Fruit fly (Drosophila melanogaster) whole organism, embryonic: ENCODE measurements around the gene CG34417.

ENCODE experiments used
- Blimp-1 ChIP-seq: fragments of 200-800 bp; sonication (Bioruptor generic); optimal IDR thresholded peaks from 3 replicates; lab custom pipeline; 2018; ENCODE audit warnings: missing biosample characterization, missing genetic modification characterization, mild to moderate bottlenecking, moderate library complexity, missing genetic modification reagents
- CG11456 ChIP-seq: fragments of 200-800 bp; sonication (Bioruptor generic); IDR thresholded peaks from 3 replicates; pipeline ENCODE4 v1.3.6; 2022; ENCODE audit warnings: missing biosample characterization, missing genetic modification characterization
- CG11695 ChIP-seq: fragments of 200-800 bp; sonication (Bioruptor generic); IDR thresholded peaks from 3 replicates; pipeline ENCODE4 v1.3.6; 2022; ENCODE audit warnings: missing biosample characterization, missing genetic modification characterization
- CG12219 ChIP-seq: fragments of 200-800 bp; sonication (Bioruptor generic); optimal IDR thresholded peaks from 3 replicates; lab custom pipeline; 2018; ENCODE audit warnings: missing biosample characterization, mild to moderate bottlenecking, missing genetic modification characterization
- CG12391 ChIP-seq: fragments of 200-800 bp; sonication (Bioruptor generic); optimal IDR thresholded peaks from 3 replicates; lab custom pipeline; 2018; ENCODE audit warnings: missing biosample characterization, mild to moderate bottlenecking, missing genetic modification characterization, moderate library complexity
- CG13424 ChIP-seq: fragments of 200-800 bp; sonication (Bioruptor generic); optimal IDR thresholded peaks from 2 replicates; lab custom pipeline; 2019; ENCODE audit warnings: missing biosample characterization, mild to moderate bottlenecking, missing genetic modification characterization, moderate library complexity
- CG13624 ChIP-seq: fragments of 200-800 bp; sonication (Bioruptor generic); optimal IDR thresholded peaks from 2 replicates; lab custom pipeline; 2016; ENCODE audit warnings: missing biosample characterization, missing genetic modification characterization
- CG14710 ChIP-seq: fragments of 200-800 bp; sonication (Bioruptor generic); optimal IDR thresholded peaks from 3 replicates; lab custom pipeline; 2019; ENCODE audit warnings: missing biosample characterization, mild to moderate bottlenecking, missing genetic modification characterization, moderate library complexity
- CG15696 ChIP-seq: fragments of 200-800 bp; sonication (Bioruptor generic); optimal IDR thresholded peaks from 2 replicates; lab custom pipeline; 2019; ENCODE audit warnings: missing biosample characterization, mild to moderate bottlenecking, missing genetic modification characterization, moderate library complexity
- CG17385 ChIP-seq: fragments of 200-800 bp; sonication (Bioruptor generic); optimal IDR thresholded peaks from 3 replicates; lab custom pipeline; 2018; ENCODE audit warnings: missing biosample characterization, mild to moderate bottlenecking, missing genetic modification characterization
- CG2678 ChIP-seq: fragments of 200-800 bp; sonication (Bioruptor generic); optimal IDR thresholded peaks from 3 replicates; lab custom pipeline; 2019; ENCODE audit warnings: missing biosample characterization, mild to moderate bottlenecking, missing genetic modification characterization, moderate library complexity
- CG3065 ChIP-seq: fragments of 200-800 bp; sonication (Bioruptor generic); optimal IDR thresholded peaks from 2 replicates; lab custom pipeline; 2016; ENCODE audit warnings: missing biosample characterization, missing genetic modification characterization
- CG31388 ChIP-seq: fragments of 200-800 bp; sonication (Bioruptor generic); optimal IDR thresholded peaks from 2 replicates; lab custom pipeline; 2016; ENCODE audit warnings: missing biosample characterization, missing genetic modification characterization
- CG6791 ChIP-seq: fragments of 200-800 bp; sonication (Bioruptor generic); IDR thresholded peaks from 3 replicates; pipeline ENCODE4 v1.3.6; 2022; ENCODE audit warnings: missing biosample characterization, missing genetic modification characterization; ENCODE audit not compliant: partially characterized antibody
- CG8281 ChIP-seq: fragments of 200-800 bp; sonication (Bioruptor generic); optimal IDR thresholded peaks from 2 replicates; lab custom pipeline; 2018; ENCODE audit warnings: missing biosample characterization, mild to moderate bottlenecking, missing genetic modification characterization, moderate library complexity
- CG8290 ChIP-seq, 3 experiments: fragments of 200-800 bp; sonication (Bioruptor generic); optimal IDR thresholded peaks; 2 replicates each; lab custom pipeline; 2016 to 2019; ENCODE audit warnings: missing biosample characterization in 3 of 3, missing genetic modification characterization in 3 of 3, mild to moderate bottlenecking in 2 of 3, moderate library complexity in 1 of 3
- CG8359 ChIP-seq: fragments of 200-800 bp; sonication (Bioruptor generic); optimal IDR thresholded peaks from 2 replicates; lab custom pipeline; 2017; ENCODE audit warnings: missing biosample characterization, mild to moderate bottlenecking, missing genetic modification characterization, borderline replicate concordance
- D ChIP-seq, 2 experiments: fragments of 200-800 bp in 1 of 2; fragments of >200 bp in 1 of 2; sonication (Bioruptor generic) in 1 of 2; optimal IDR thresholded peaks; 2 replicates in 1 of 2; 3 replicates in 1 of 2; lab custom pipeline; 2017; ENCODE audit warnings: mild to moderate bottlenecking in 1 of 2, missing biosample characterization in 1 of 2, missing genetic modification characterization in 1 of 2, missing genetic modification reagents in 1 of 2
- Drgx ChIP-seq: fragments of 200-800 bp; sonication (Bioruptor generic); IDR thresholded peaks from 2 replicates; pipeline ENCODE4 v1.3.6; 2022; ENCODE audit warnings: missing biosample characterization, missing genetic modification characterization
- E2f1 ChIP-seq: fragments of 200-800 bp; sonication (Bioruptor generic); IDR thresholded peaks from 2 replicates; pipeline ENCODE4 v1.3.6; 2022; ENCODE audit warnings: missing biosample characterization, missing genetic modification characterization
- Fer1 ChIP-seq: fragments of 200-800 bp; sonication (Bioruptor generic); optimal IDR thresholded peaks from 2 replicates; lab custom pipeline; 2017; ENCODE audit warnings: missing biosample characterization, mild to moderate bottlenecking, missing genetic modification characterization
- GATAe ChIP-seq: fragments of 200-800 bp; sonication (Bioruptor generic); conservative IDR thresholded peaks from 2 replicates; pipeline ENCODE4 v1.3.6; 2022; ENCODE audit warnings: missing biosample characterization, missing genetic modification characterization
- Gug ChIP-seq: fragments of 200-800 bp; sonication (Bioruptor generic); IDR thresholded peaks from 4 replicates; pipeline ENCODE4 v1.3.6; 2022; ENCODE audit warnings: missing biosample characterization, missing genetic modification characterization
- Hr51 ChIP-seq, 2 experiments: fragments of 200-800 bp; sonication (Bioruptor generic); optimal IDR thresholded peaks; 2 replicates in 1 of 2; 3 replicates in 1 of 2; lab custom pipeline; 2016 to 2018; ENCODE audit warnings: missing biosample characterization in 2 of 2, missing genetic modification characterization in 2 of 2, mild to moderate bottlenecking in 1 of 2, moderate library complexity in 1 of 2
- Mad ChIP-seq: fragments of 200-800 bp; sonication (Bioruptor generic); optimal IDR thresholded peaks from 2 replicates; lab custom pipeline; 2016; ENCODE audit warnings: missing biosample characterization, missing genetic modification characterization
- NFAT ChIP-seq: fragments of 200-800 bp; sonication (Bioruptor generic); IDR thresholded peaks from 2 replicates; pipeline ENCODE4 v1.3.6; 2022; ENCODE audit warnings: missing biosample characterization, missing genetic modification characterization
- PHDP ChIP-seq: fragments of 200-800 bp; sonication (Bioruptor generic); optimal IDR thresholded peaks from 3 replicates; lab custom pipeline; 2018; ENCODE audit warnings: missing biosample characterization, mild to moderate bottlenecking, missing genetic modification characterization, moderate library complexity
- Ravus ChIP-seq: fragments of 200-800 bp; sonication (Bioruptor generic); IDR thresholded peaks from 2 replicates; pipeline ENCODE4 v1.3.6; 2022; ENCODE audit warnings: missing biosample characterization, missing genetic modification characterization
- Sin3A ChIP-seq: fragments of >200 bp; optimal IDR thresholded peaks from 2 replicates; lab custom pipeline; 2018
- Xrp1 ChIP-seq: fragments of 200-800 bp; sonication (Bioruptor generic); IDR thresholded peaks from 2 replicates; pipeline ENCODE4 v1.3.6; 2022; ENCODE audit warnings: missing biosample characterization, missing genetic modification characterization
- ara ChIP-seq: fragments of 200-800 bp; sonication (Bioruptor generic); IDR thresholded peaks from 2 replicates; pipeline ENCODE4 v1.3.6; 2022; ENCODE audit warnings: missing biosample characterization, missing genetic modification characterization
- corto ChIP-seq: fragments of 200-800 bp; sonication (Bioruptor generic); optimal IDR thresholded peaks from 2 replicates; lab custom pipeline; 2016; ENCODE audit warnings: missing biosample characterization, mild to moderate bottlenecking, missing genetic modification characterization, moderate library complexity
- da ChIP-seq: fragments of 200-800 bp; sonication (Bioruptor generic); optimal IDR thresholded peaks from 2 replicates; lab custom pipeline; 2016; ENCODE audit warnings: missing biosample characterization, missing genetic modification characterization
- dysf ChIP-seq: fragments of 200-800 bp; sonication (Bioruptor generic); IDR thresholded peaks from 3 replicates; pipeline ENCODE4 v1.3.6; 2022; ENCODE audit warnings: missing biosample characterization, missing genetic modification characterization
- ems ChIP-seq: fragments of 200-800 bp; sonication (Bioruptor generic); optimal IDR thresholded peaks from 3 replicates; lab custom pipeline; 2016; ENCODE audit warnings: missing biosample characterization, missing genetic modification characterization
- fd96Cb ChIP-seq: fragments of 200-800 bp; sonication (Bioruptor generic); optimal IDR thresholded peaks from 2 replicates; lab custom pipeline; 2018; ENCODE audit warnings: missing biosample characterization, mild to moderate bottlenecking, missing genetic modification characterization, moderate library complexity
- jing ChIP-seq: fragments of 200-800 bp; sonication (Bioruptor generic); optimal IDR thresholded peaks from 2 replicates; lab custom pipeline; 2018; ENCODE audit warnings: missing biosample characterization, mild to moderate bottlenecking, missing genetic modification characterization
- lmd ChIP-seq: fragments of 200-800 bp; sonication (Bioruptor generic); IDR thresholded peaks from 2 replicates; pipeline ENCODE4 v1.3.6; 2022; ENCODE audit warnings: missing biosample characterization, missing genetic modification characterization
- mam ChIP-seq: fragments of 200-800 bp; sonication (Bioruptor generic); optimal IDR thresholded peaks from 3 replicates; lab custom pipeline; 2016; ENCODE audit warnings: missing biosample characterization, missing genetic modification characterization
- nmo ChIP-seq: fragments of 200-800 bp; sonication (Bioruptor generic); optimal IDR thresholded peaks from 2 replicates; lab custom pipeline; 2018; ENCODE audit warnings: missing biosample characterization, mild to moderate bottlenecking, missing genetic modification characterization, moderate library complexity
- pan ChIP-seq, 4 experiments: fragments of >200 bp in 3 of 4; fragments of 200-800 bp in 1 of 4; sonication (Bioruptor generic) in 1 of 4; optimal IDR thresholded peaks in 3 of 4; IDR thresholded peaks in 1 of 4; 2 replicates each; pipeline versions ENCODE4 v1.3.6 to Lab custom; 2017 to 2022; ENCODE audit warnings: missing biosample characterization in 2 of 4, missing genetic modification characterization in 2 of 4, mixed read lengths in 1 of 4
- prd ChIP-seq, 3 experiments: fragments of >200 bp in 2 of 3; fragments of 200-800 bp in 1 of 3; sonication (Bioruptor generic) in 1 of 3; optimal IDR thresholded peaks in 2 of 3; IDR thresholded peaks in 1 of 3; 2 replicates in 2 of 3; 3 replicates in 1 of 3; pipeline versions ENCODE4 v1.3.6 to Lab custom; 2017 to 2022; ENCODE audit warnings: missing biosample characterization in 1 of 3, missing genetic modification characterization in 1 of 3
- sob ChIP-seq: fragments of 200-800 bp; sonication (Bioruptor generic); IDR thresholded peaks from 2 replicates; pipeline ENCODE4 v1.3.6; 2022; ENCODE audit warnings: missing biosample characterization, missing genetic modification characterization
- sr ChIP-seq: fragments of 200-800 bp; sonication (Bioruptor generic); IDR thresholded peaks from 3 replicates; pipeline ENCODE4 v1.3.6; 2022; ENCODE audit warnings: missing biosample characterization, missing genetic modification characterization
- tgo ChIP-seq: fragments of 200-800 bp; sonication (Bioruptor generic); IDR thresholded peaks from 3 replicates; pipeline ENCODE4 v1.3.6; 2022; ENCODE audit warnings: missing biosample characterization, missing genetic modification characterization
- trh ChIP-seq: fragments of 200-800 bp; sonication (Bioruptor generic); optimal IDR thresholded peaks from 2 replicates; lab custom pipeline; 2016; ENCODE audit warnings: missing biosample characterization, missing genetic modification characterization
- tx ChIP-seq: fragments of 200-800 bp; sonication (Bioruptor generic); optimal IDR thresholded peaks from 2 replicates; lab custom pipeline; 2016; ENCODE audit warnings: missing biosample characterization, missing genetic modification characterization
- unc-4 ChIP-seq: fragments of 200-800 bp; sonication (Bioruptor generic); IDR thresholded peaks from 2 replicates; pipeline ENCODE4 v1.3.6; 2022; ENCODE audit warnings: missing biosample characterization, missing genetic modification characterization; ENCODE audit not compliant: partially characterized antibody

The CG34417 gene

DNA sequence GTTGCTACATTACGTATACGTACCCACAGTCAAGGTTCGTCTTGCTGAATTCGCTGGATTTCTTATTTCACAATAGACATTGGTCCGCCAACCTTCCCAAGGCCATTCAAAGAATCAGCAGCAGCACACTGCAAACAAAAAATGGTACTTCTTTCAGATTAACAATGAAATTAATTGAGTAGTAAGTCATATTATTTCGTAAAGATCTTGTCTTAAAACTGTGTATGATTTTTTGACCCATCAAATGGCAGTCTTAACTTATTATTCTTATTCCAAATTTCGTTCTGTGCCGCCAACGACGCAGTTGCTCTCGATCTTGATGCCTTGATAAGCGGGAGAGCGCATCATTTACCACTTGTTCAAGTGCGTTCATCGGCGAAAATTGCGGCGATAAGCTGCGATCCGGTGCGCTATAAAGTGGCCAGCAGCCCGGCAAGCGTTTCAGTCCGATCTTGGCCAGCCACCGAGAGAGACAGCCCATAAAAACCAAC is 12.0 kb upstream of the CG34417 start, which contains the start of gene Agxt (continued):
- TF ChIP-seq CG14710 (no peak), lmd (GFP tag; lab: Robert Waterston, UW) (peak; percentile 28; the same call in 1 of the 2 replicates), GATAe (GFP tag; lab: Robert Waterston, UW) (no peak), unc-4 (GFP tag; lab: Robert Waterston, UW) (no peak), Ravus (no peak), pan (optimal IDR thresholded peaks at IDR 0.05; lab: Kevin White, UChicago) (no peak), pan (GFP tag; optimal IDR thresholded peaks at IDR 0.05 in 1 of 2, IDR thresholded peaks at IDR 0.05 in 1 of 2) (peak in 1 of 2 experiments; percentile 23), CG8290 (GFP tag; optimal IDR thresholded peaks at IDR 0.05; lab: Kevin White, UChicago) (no peak), CG8290 (tag; optimal IDR thresholded peaks at IDR 0.05; lab: Kevin White, UChicago) (peak in 1 of 2 experiments; percentile 62), E2f1 (GFP tag; lab: Robert Waterston, UW) (no peak), CG15696 (tag; lab: Kevin White, UChicago) (no peak), sr (GFP tag; lab: Robert Waterston, UW) (no peak), CG8359 (no peak), Sin3A (no peak), mam (GFP tag; lab: Kevin White, UChicago) (peak; percentile 17), trh (GFP tag; lab: Kevin White, UChicago) (no peak), Blimp-1 (GFP tag; lab: Kevin White, UChicago) (no peak), Mad (GFP tag; lab: Kevin White, UChicago) (no peak), CG11695 (peak; percentile 22; the same call in 1 of the 3 replicates), dysf (GFP tag; lab: Robert Waterston, UW) (0 out of 3 replicates have a peak, but pooled peaks have one; percentile 17), tgo (GFP tag; lab: Robert Waterston, UW) (peak; percentile 44; the same call in 1 of the 3 replicates), Hr51 (GFP tag; optimal IDR thresholded peaks at IDR 0.05; lab: Kevin White, UChicago) (peak in 1 of 2 experiments; percentile 16), Drgx (GFP tag; lab: Robert Waterston, UW) (0 out of 2 replicates have a peak, but pooled peaks have one; percentile 22), CG13624 (GFP tag; lab: Kevin White, UChicago) (peak; percentile 32), fd96Cb (tag; lab: Kevin White, UChicago) (peak; percentile 12), D (optimal IDR thresholded peaks at IDR 0.05; lab: Kevin White, UChicago) (no peak), D (GFP tag; optimal IDR thresholded peaks at IDR 0.05; lab: Kevin White, UChicago) (no peak), ara (GFP tag; lab: Robert Waterston, UW) (peak; percentile 36; the same call in 1 of the 2 replicates), tx (GFP tag; lab: Kevin White, UChicago) (no peak), ems (GFP tag; lab: Kevin White, UChicago) (peak; percentile 22), CG6791 (GFP tag; lab: Robert Waterston, UW) (no peak), Xrp1 (peak; percentile 44; the same call in 1 of the 2 replicates), prd (optimal IDR thresholded peaks at IDR 0.05; lab: Kevin White, UChicago) (no peak), prd (GFP tag; IDR thresholded peaks at IDR 0.05; lab: Robert Waterston, UW) (no peak), CG17385 (no peak), sob (GFP tag; lab: Robert Waterston, UW) (0 out of 2 replicates have a peak, but pooled peaks have one; percentile 20), jing (GFP tag; lab: Kevin White, UChicago) (no peak), da (GFP tag; lab: Kevin White, UChicago) (no peak), CG11456 (GFP tag; lab: Robert Waterston, UW) (peak; percentile 61; the same call in 2 of the 3 replicates), PHDP (tag; lab: Kevin White, UChicago) (peak; percentile 16), corto (no peak), CG13424 (tag; lab: Kevin White, UChicago) (no peak), Fer1 (peak; percentile 0), NFAT (GFP tag; lab: Robert Waterston, UW) (no peak), CG31388 (GFP tag; lab: Kevin White, UChicago) (no peak), nmo (GFP tag; lab: Kevin White, UChicago) (peak; percentile 3), CG12219 (GFP tag; lab: Kevin White, UChicago) (no peak), CG8281 (no peak), Gug (no peak), CG12391 (tag; lab: Kevin White, UChicago) (peak; percentile 21), CG3065 (GFP tag; lab: Kevin White, UChicago) (no peak), CG2678 (tag; lab: Kevin White, UChicago) (peak; percentile 44)
